Fruit fly (Drosophila melanogaster) whole organism, embryonic: ENCODE results near the gene IRSp53.
A peak's percentile ranks its signal among the peaks of the same experiment; 100 is the strongest.

Experiments used
- Atf3 ChIP-seq: fragments of 200-800 bp; sonication (Bioruptor generic); optimal IDR thresholded peaks from 3 replicates; lab custom pipeline; 2016; ENCODE audit warnings: missing biosample characterization, missing genetic modification characterization
- CG10321 ChIP-seq: fragments of 200-800 bp; sonication (Bioruptor generic); IDR thresholded peaks from 2 replicates; pipeline ENCODE4 v1.3.6; 2022; ENCODE audit warnings: missing biosample characterization, missing genetic modification characterization
- CG10431 ChIP-seq: fragments of 200-800 bp; sonication (Bioruptor generic); optimal IDR thresholded peaks from 3 replicates; lab custom pipeline; 2018; ENCODE audit warnings: missing biosample characterization, mild to moderate bottlenecking, missing genetic modification characterization
- CG11695 ChIP-seq: fragments of 200-800 bp; sonication (Bioruptor generic); IDR thresholded peaks from 3 replicates; pipeline ENCODE4 v1.3.6; 2022; ENCODE audit warnings: missing biosample characterization, missing genetic modification characterization
- CG11696 ChIP-seq: fragments of 200-800 bp; sonication (Bioruptor generic); IDR thresholded peaks from 2 replicates; pipeline ENCODE4 v1.3.6; 2022; ENCODE audit warnings: missing biosample characterization, missing genetic modification characterization
- CG12391 ChIP-seq: fragments of 200-800 bp; sonication (Bioruptor generic); optimal IDR thresholded peaks from 3 replicates; lab custom pipeline; 2018; ENCODE audit warnings: missing biosample characterization, mild to moderate bottlenecking, missing genetic modification characterization, moderate library complexity
- CG12744 ChIP-seq: fragments of 200-800 bp; sonication (Bioruptor generic); optimal IDR thresholded peaks from 2 replicates; lab custom pipeline; 2016; ENCODE audit warnings: missing biosample characterization, missing genetic modification characterization
- CG12769 ChIP-seq: fragments of 200-800 bp; sonication (Bioruptor generic); optimal IDR thresholded peaks from 2 replicates; lab custom pipeline; 2019; ENCODE audit warnings: missing biosample characterization, mild to moderate bottlenecking, missing genetic modification characterization, moderate library complexity
- CG14667 ChIP-seq: fragments of 200-800 bp; sonication (Bioruptor generic); IDR thresholded peaks from 2 replicates; pipeline ENCODE4 v1.3.6; 2022; ENCODE audit warnings: missing biosample characterization, missing genetic modification characterization
- CG15269 ChIP-seq: fragments of 200-800 bp; sonication (Bioruptor generic); optimal IDR thresholded peaks from 2 replicates; lab custom pipeline; 2018; ENCODE audit warnings: missing biosample characterization, mild to moderate bottlenecking, missing genetic modification characterization, moderate library complexity
- CG18764 ChIP-seq: fragments of 200-800 bp; sonication (Bioruptor generic); optimal IDR thresholded peaks from 3 replicates; lab custom pipeline; 2016; ENCODE audit warnings: missing biosample characterization, missing genetic modification characterization
- CG2678 ChIP-seq: fragments of 200-800 bp; sonication (Bioruptor generic); optimal IDR thresholded peaks from 3 replicates; lab custom pipeline; 2019; ENCODE audit warnings: missing biosample characterization, mild to moderate bottlenecking, missing genetic modification characterization, moderate library complexity
- CG2712 ChIP-seq: fragments of 200-800 bp; optimal IDR thresholded peaks from 3 replicates; lab custom pipeline; 2019; ENCODE audit warnings: missing biosample characterization, mild to moderate bottlenecking, missing genetic modification characterization, moderate library complexity
- CG33213 ChIP-seq: fragments of 200-800 bp; sonication (Bioruptor generic); optimal IDR thresholded peaks from 3 replicates; lab custom pipeline; 2016; ENCODE audit warnings: missing biosample characterization, missing genetic modification characterization
- CG33557 ChIP-seq: fragments of 200-800 bp; sonication (Bioruptor generic); optimal IDR thresholded peaks from 2 replicates; lab custom pipeline; 2019; ENCODE audit warnings: missing biosample characterization, mild to moderate bottlenecking, missing genetic modification characterization, moderate library complexity
- CG3838 ChIP-seq: fragments of 200-800 bp; sonication (Bioruptor generic); optimal IDR thresholded peaks from 3 replicates; lab custom pipeline; 2016; ENCODE audit warnings: missing biosample characterization, missing genetic modification characterization
- CG4282 ChIP-seq: fragments of 200-800 bp; sonication (Bioruptor generic); optimal IDR thresholded peaks from 2 replicates; lab custom pipeline; 2016; ENCODE audit warnings: missing biosample characterization, missing genetic modification characterization
- CG4328 ChIP-seq: fragments of 200-800 bp; sonication (Bioruptor generic); optimal IDR thresholded peaks from 3 replicates; lab custom pipeline; 2017; ENCODE audit warnings: missing biosample characterization, missing genetic modification reagents, missing genetic modification characterization
- CG4360 ChIP-seq: fragments of 200-800 bp; sonication (Bioruptor generic); IDR thresholded peaks from 2 replicates; pipeline ENCODE4 v1.3.6; 2022; ENCODE audit warnings: missing biosample characterization, missing genetic modification characterization
- CG4424 ChIP-seq: fragments of 200-800 bp; sonication (Bioruptor generic); optimal IDR thresholded peaks from 3 replicates; lab custom pipeline; 2016; ENCODE audit warnings: missing biosample characterization, missing genetic modification characterization
- CG4854 ChIP-seq: fragments of 200-800 bp; sonication (Bioruptor generic); optimal IDR thresholded peaks from 2 replicates; lab custom pipeline; 2016; ENCODE audit warnings: missing biosample characterization, missing genetic modification characterization, inconsistent platforms
- CG8290 ChIP-seq, 3 experiments: fragments of 200-800 bp; sonication (Bioruptor generic); optimal IDR thresholded peaks; 2 replicates each; lab custom pipeline; 2016 to 2019; ENCODE audit warnings: missing biosample characterization in 3 of 3, missing genetic modification characterization in 3 of 3, mild to moderate bottlenecking in 2 of 3, moderate library complexity in 1 of 3
- Doc2 ChIP-seq: fragments of 200-800 bp; sonication (Bioruptor generic); IDR thresholded peaks from 2 replicates; pipeline ENCODE4 v1.3.6; 2022; ENCODE audit warnings: missing biosample characterization, missing genetic modification characterization
- H15 ChIP-seq: fragments of 200-800 bp; sonication (Bioruptor generic); IDR thresholded peaks from 3 replicates; pipeline ENCODE4 v1.3.6; 2022; ENCODE audit warnings: missing biosample characterization, missing genetic modification characterization
- HmgD ChIP-seq: fragments of 200-800 bp; sonication (Bioruptor generic); optimal IDR thresholded peaks from 3 replicates; lab custom pipeline; 2016; ENCODE audit warnings: missing biosample characterization, missing genetic modification characterization
- Max ChIP-seq: fragments of 200-800 bp; sonication (Bioruptor generic); optimal IDR thresholded peaks from 2 replicates; lab custom pipeline; 2016; ENCODE audit warnings: missing biosample characterization, mild to moderate bottlenecking, missing genetic modification characterization
- Meics ChIP-seq: fragments of 200-800 bp; sonication (Bioruptor generic); optimal IDR thresholded peaks from 2 replicates; lab custom pipeline; 2017; ENCODE audit warnings: missing biosample characterization, mild to moderate bottlenecking, missing genetic modification characterization
- NC2α ChIP-seq: fragments of 200-800 bp; sonication (Bioruptor generic); optimal IDR thresholded peaks from 2 replicates; lab custom pipeline; 2016; ENCODE audit warnings: missing biosample characterization, missing genetic modification characterization
- Opbp ChIP-seq: fragments of 200-800 bp; sonication (Bioruptor generic); IDR thresholded peaks from 3 replicates; pipeline ENCODE4 v1.3.6; 2022; ENCODE audit warnings: missing biosample characterization, missing genetic modification characterization; ENCODE audit not compliant: partially characterized antibody
- Sox100B ChIP-seq: fragments of 200-800 bp; sonication (Bioruptor generic); optimal IDR thresholded peaks from 3 replicates; lab custom pipeline; 2018; ENCODE audit warnings: missing biosample characterization, mild to moderate bottlenecking, missing genetic modification characterization
- cg ChIP-seq: fragments of 200-800 bp; sonication (Bioruptor generic); optimal IDR thresholded peaks from 3 replicates; lab custom pipeline; 2019; ENCODE audit warnings: missing biosample characterization, mild to moderate bottlenecking, missing genetic modification characterization, moderate library complexity
- chm ChIP-seq: fragments of 200-800 bp; sonication (Bioruptor generic); IDR thresholded peaks from 2 replicates; pipeline ENCODE4 v1.3.6; 2022; ENCODE audit warnings: missing biosample characterization, missing genetic modification characterization
- cwo ChIP-seq: fragments of 200-800 bp; sonication (Bioruptor generic); optimal IDR thresholded peaks from 3 replicates; lab custom pipeline; 2017; ENCODE audit warnings: missing biosample characterization, missing genetic modification characterization, mild to moderate bottlenecking, moderate library complexity, missing genetic modification reagents
- da ChIP-seq: fragments of 200-800 bp; sonication (Bioruptor generic); optimal IDR thresholded peaks from 2 replicates; lab custom pipeline; 2016; ENCODE audit warnings: missing biosample characterization, missing genetic modification characterization
- eyg ChIP-seq: fragments of 200-800 bp; sonication (Bioruptor generic); optimal IDR thresholded peaks from 3 replicates; lab custom pipeline; 2016; ENCODE audit warnings: missing biosample characterization, missing genetic modification characterization
- fru ChIP-seq: fragments of >200 bp; optimal IDR thresholded peaks from 2 replicates; lab custom pipeline; 2017
- gfzf ChIP-seq: fragments of 200-800 bp; sonication (Bioruptor generic); optimal IDR thresholded peaks from 2 replicates; lab custom pipeline; 2016; ENCODE audit warnings: missing biosample characterization, mild to moderate bottlenecking, missing genetic modification characterization, moderate library complexity
- gsb ChIP-seq: fragments of 200-800 bp; sonication (Bioruptor generic); IDR thresholded peaks from 2 replicates; pipeline ENCODE4 v1.3.6; 2022; ENCODE audit warnings: missing biosample characterization, missing genetic modification characterization
- her ChIP-seq: fragments of 200-800 bp; sonication (Bioruptor generic); optimal IDR thresholded peaks from 2 replicates; lab custom pipeline; 2016; ENCODE audit warnings: missing biosample characterization, missing genetic modification characterization
- hth ChIP-seq: fragments of >200 bp; optimal IDR thresholded peaks from 2 replicates; lab custom pipeline; 2017; ENCODE audit warnings: inconsistent platforms
- inv ChIP-seq: fragments of 200-800 bp; sonication (Bioruptor generic); IDR thresholded peaks from 2 replicates; pipeline ENCODE4 v1.3.6; 2022; ENCODE audit warnings: missing biosample characterization, missing genetic modification characterization; ENCODE audit not compliant: partially characterized antibody
- lilli ChIP-seq: fragments of 200-800 bp; sonication (Bioruptor generic); optimal IDR thresholded peaks from 3 replicates; lab custom pipeline; 2016; ENCODE audit warnings: missing biosample characterization, missing genetic modification characterization
- mam ChIP-seq: fragments of 200-800 bp; sonication (Bioruptor generic); optimal IDR thresholded peaks from 3 replicates; lab custom pipeline; 2016; ENCODE audit warnings: missing biosample characterization, missing genetic modification characterization
- nau ChIP-seq: fragments of 200-800 bp; sonication (Bioruptor generic); optimal IDR thresholded peaks from 3 replicates; lab custom pipeline; 2017; ENCODE audit warnings: missing biosample characterization, mild to moderate bottlenecking, missing genetic modification characterization, missing genetic modification reagents
- pnt ChIP-seq: fragments of 200-800 bp; sonication (Bioruptor generic); optimal IDR thresholded peaks from 3 replicates; lab custom pipeline; 2016; ENCODE audit warnings: missing biosample characterization, missing genetic modification characterization
- repo ChIP-seq: fragments of 200-800 bp; sonication (Bioruptor generic); optimal IDR thresholded peaks from 2 replicates; lab custom pipeline; 2016; ENCODE audit warnings: missing biosample characterization, missing genetic modification characterization
- row ChIP-seq: fragments of 200-800 bp; sonication (Bioruptor generic); IDR thresholded peaks from 3 replicates; pipeline ENCODE4 v1.3.6; 2022; ENCODE audit warnings: missing biosample characterization, missing genetic modification characterization
- sima ChIP-seq: fragments of 200-800 bp; sonication (Bioruptor generic); optimal IDR thresholded peaks from 2 replicates; lab custom pipeline; 2016; ENCODE audit warnings: missing biosample characterization, missing genetic modification characterization
- sna ChIP-seq: fragments of 200-800 bp; sonication (Bioruptor generic); IDR thresholded peaks from 2 replicates; pipeline ENCODE4 v1.3.6; 2022; ENCODE audit warnings: missing biosample characterization, missing genetic modification characterization; ENCODE audit not compliant: partially characterized antibody
- trem ChIP-seq: fragments of 200-800 bp; optimal IDR thresholded peaks from 3 replicates; lab custom pipeline; 2019; ENCODE audit warnings: missing biosample characterization, mild to moderate bottlenecking, missing genetic modification characterization, moderate library complexity
- vvl ChIP-seq: fragments of 200-800 bp; sonication (Bioruptor generic); IDR thresholded peaks from 2 replicates; pipeline ENCODE4 v1.3.6; 2022; ENCODE audit warnings: missing biosample characterization, missing genetic modification characterization

The IRSp53 gene

dm6 chr3L:11120419-11120958 is 15.4 kb upstream of the IRSp53 start, which contains the start of the genes FoxK and mRpL2 (continued):
- TF ChIP-seq da (GFP tag; lab: Kevin White, UChicago), result no peak
- TF ChIP-seq mam (GFP tag; lab: Kevin White, UChicago), result peak; percentile 21
- no peak for TF ChIP-seq eyg (GFP tag; lab: Kevin White, UChicago)
- TF ChIP-seq CG12769 (tag; lab: Kevin White, UChicago), result peak; percentile 10
- peak; percentile 63 for TF ChIP-seq trem (tag; lab: Kevin White, UChicago)
- no peak for TF ChIP-seq CG8290 (GFP tag; optimal IDR thresholded peaks at IDR 0.05; lab: Kevin White, UChicago)
- TF ChIP-seq CG8290 (tag; optimal IDR thresholded peaks at IDR 0.05; lab: Kevin White, UChicago), result peak in 1 of 2 experiments; percentile 60
- no peak for TF ChIP-seq CG12744 (GFP tag; lab: Kevin White, UChicago)
- TF ChIP-seq chm, result 0 out of 2 replicates have a peak, but pooled peaks have one; percentile 4
- TF ChIP-seq gsb (GFP tag; lab: Robert Waterston, UW), result no peak
- TF ChIP-seq H15, result 0 out of 3 replicates have a peak, but pooled peaks have one; percentile 34
- TF ChIP-seq sna (GFP tag; lab: Robert Waterston, UW), result no peak
- peak; percentile 39 for TF ChIP-seq CG4282 (GFP tag; lab: Kevin White, UChicago)
- no peak for TF ChIP-seq her (GFP tag; lab: Kevin White, UChicago)
- no peak for TF ChIP-seq Meics (GFP tag; lab: Kevin White, UChicago)
- no peak for TF ChIP-seq CG4854 (GFP tag; lab: Kevin White, UChicago)
- no peak for TF ChIP-seq hth
- TF ChIP-seq CG2678 (tag; lab: Kevin White, UChicago), result no peak
- no peak for TF ChIP-seq CG3838 (GFP tag; lab: Kevin White, UChicago)
- no peak for TF ChIP-seq Sox100B (GFP tag; lab: Kevin White, UChicago)
- TF ChIP-seq CG10431 (GFP tag; lab: Kevin White, UChicago), result no peak
- TF ChIP-seq Max (GFP tag; lab: Kevin White, UChicago), result peak; percentile 82
- no peak for TF ChIP-seq CG4328 (GFP tag; lab: Kevin White, UChicago)
- no peak for TF ChIP-seq CG4360 (GFP tag; lab: Robert Waterston, UW)
- TF ChIP-seq repo (GFP tag; lab: Kevin White, UChicago), result no peak
- TF ChIP-seq HmgD (GFP tag; lab: Kevin White, UChicago), result peak; percentile 63
- no peak for TF ChIP-seq CG15269
- peak; percentile 26 for TF ChIP-seq cg (GFP tag; lab: Kevin White, UChicago)
- TF ChIP-seq CG11696, result no peak
- 0 out of 3 replicates have a peak, but pooled peaks have one; percentile 21 for TF ChIP-seq CG11695 (GFP tag; lab: Robert Waterston, UW)
- peak; percentile 56; the same call in 1 of the 2 replicates for TF ChIP-seq vvl (GFP tag; lab: Robert Waterston, UW)
- TF ChIP-seq CG4424 (GFP tag; lab: Kevin White, UChicago), result no peak
- no peak for TF ChIP-seq Doc2 (GFP tag; lab: Robert Waterston, UW)
- no peak for TF ChIP-seq CG14667 (GFP tag; lab: Robert Waterston, UW)
- no peak for TF ChIP-seq pnt
- no peak for TF ChIP-seq NC2α
- no peak for TF ChIP-seq CG10321 (GFP tag; lab: Robert Waterston, UW)
- TF ChIP-seq CG33213 (GFP tag; lab: Kevin White, UChicago), result peak; percentile 10
- peak; percentile 34 for TF ChIP-seq CG2712 (tag; lab: Kevin White, UChicago)
- TF ChIP-seq Opbp, result peak; percentile 55; the same call in 2 of the 3 replicates
- TF ChIP-seq inv, result peak; percentile 34; the same call in 1 of the 2 replicates
- no peak for TF ChIP-seq nau (GFP tag; lab: Kevin White, UChicago)
- no peak for TF ChIP-seq lilli (GFP tag; lab: Kevin White, UChicago)
- peak; percentile 20; the same call in 1 of the 3 replicates for TF ChIP-seq row (GFP tag; lab: Robert Waterston, UW)
- TF ChIP-seq Atf3 (GFP tag; lab: Kevin White, UChicago), result no peak
- peak; percentile 64 for TF ChIP-seq cwo (GFP tag; lab: Kevin White, UChicago)
- TF ChIP-seq CG18764 (GFP tag; lab: Kevin White, UChicago), result no peak
- no peak for TF ChIP-seq CG33557
- TF ChIP-seq fru, result no peak
- no peak for TF ChIP-seq sima (GFP tag; lab: Kevin White, UChicago)
- TF ChIP-seq CG12391, result no peak
- TF ChIP-seq gfzf (GFP tag; lab: Kevin White, UChicago), result peak; percentile 48
